Worm (Caenorhabditis elegans): Measurements from ENCODE around the gene oma-1.

Gene oma-1

DNA sequence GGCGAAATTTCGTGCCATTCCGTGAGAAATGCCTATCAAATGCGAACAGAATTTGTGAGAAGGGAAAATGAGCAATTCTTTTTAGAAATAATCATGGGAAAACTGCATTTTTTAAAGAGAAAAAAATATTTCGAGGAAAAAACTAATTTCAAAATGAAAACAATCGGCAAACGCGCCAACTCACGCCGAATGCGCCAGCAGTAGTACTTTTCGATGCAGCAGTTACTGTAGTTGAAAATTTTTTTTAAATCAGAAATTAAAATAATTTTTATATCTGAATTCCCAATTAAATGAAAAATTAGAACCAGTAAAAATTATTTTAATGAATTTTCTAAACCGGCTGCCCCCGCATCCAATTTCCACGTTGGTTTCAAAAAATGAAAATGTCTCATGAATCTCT, 34.6 kb downstream of the oma-1 start:
- TF ChIP-seq hmg-1.1 (GFP tag; IDR thresholded peaks at IDR 0.05) (no peak), nhr-237 (tag; optimal IDR thresholded peaks at IDR 0.05) (no peak), snpc-1.2 (GFP tag; IDR thresholded peaks at IDR 0.05) (peak; percentile 53; the same call in 1 of the 2 replicates), arid-1 (GFP tag; conservative IDR thresholded peaks at IDR 0.05) (no peak)

DNA sequence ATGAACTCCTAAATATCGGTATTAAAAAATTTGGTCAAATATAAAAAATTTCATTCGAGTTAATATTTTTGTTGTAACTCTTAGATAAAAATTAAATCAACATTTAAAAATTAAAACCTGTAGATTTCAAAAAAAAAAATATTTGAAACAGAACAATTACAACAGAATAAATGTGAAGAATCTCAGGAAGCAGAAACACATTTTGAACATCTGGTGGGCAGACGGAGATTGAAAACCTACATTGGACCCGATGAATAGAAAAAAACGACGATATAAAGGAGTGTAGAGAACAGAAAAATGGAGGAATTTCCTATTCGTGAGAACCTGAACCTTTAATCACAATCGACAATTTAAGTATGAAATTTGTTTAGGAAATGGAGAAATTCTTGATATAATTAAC, 35.4 kb downstream of the oma-1 start:
- TF ChIP-seq ZK546.5 (tag; optimal IDR thresholded peaks at IDR 0.05) (no peak), Y105C5A.15 (GFP tag; IDR thresholded peaks at IDR 0.05) (no peak), Y48G9A.11 (GFP tag; IDR thresholded peaks at IDR 0.05) (no peak), D1046.2 (GFP tag; IDR thresholded peaks at IDR 0.05) (no peak), fos-1 (tag; optimal IDR thresholded peaks at IDR 0.05) (no peak), unc-62 (GFP tag; optimal IDR thresholded peaks at IDR 0.05 in 1 of 2) (no peak), unc-62 (tag; optimal IDR thresholded peaks at IDR 0.05) (no peak), ZK337.2 (GFP tag; IDR thresholded peaks at IDR 0.05) (no peak), lir-3 (tag; optimal IDR thresholded peaks at IDR 0.05) (no peak), madf-5 (GFP tag; IDR thresholded peaks at IDR 0.05) (no peak), lin-39 (tag; optimal IDR thresholded peaks at IDR 0.05) (no peak), F10B5.3 (tag; optimal IDR thresholded peaks at IDR 0.05) (no peak), vab-7 (GFP tag; IDR thresholded peaks at IDR 0.05) (no peak), pqm-1 (tag; optimal IDR thresholded peaks at IDR 0.05) (no peak), nhr-11 (tag; optimal IDR thresholded peaks at IDR 0.05) (no peak)

DNA sequence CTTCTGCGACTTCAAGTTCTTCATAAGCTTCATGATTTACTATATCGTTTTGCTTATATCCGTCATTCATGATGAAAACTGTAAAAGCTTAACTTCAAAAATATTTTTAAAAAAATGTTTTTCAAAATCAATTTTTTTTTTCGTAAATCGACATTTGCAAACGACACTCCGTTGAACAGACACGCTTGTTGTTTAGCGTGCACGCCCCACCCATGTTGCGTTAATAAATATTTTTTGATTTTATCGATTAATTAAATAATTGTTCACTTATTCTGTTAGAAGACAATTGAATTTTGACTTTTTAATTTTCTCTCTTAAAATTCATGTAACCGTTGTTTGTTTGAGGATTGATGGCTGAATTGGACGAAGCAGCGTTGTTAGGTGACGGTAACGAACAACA, 37.2 kb downstream of the oma-1 start, which contains the start of the genes D1046.2 and cfim-2:
Gene D1046.2 (minus strand): TSS at position 78 of the 400 bp plus-strand sequence.
Gene cfim-2 (plus strand): TSS at position 335 of the 400 bp plus-strand sequence.
- TF ChIP-seq lsy-2 (tag; optimal IDR thresholded peaks at IDR 0.05) (peak in 1 of 2 experiments; percentile 57), ceh-28 (tag; optimal IDR thresholded peaks at IDR 0.05) (no peak), snpc-4 (tag; optimal IDR thresholded peaks at IDR 0.05) (no peak), Y48G9A.11 (GFP tag; IDR thresholded peaks at IDR 0.05) (no peak), hlh-30 (tag; optimal IDR thresholded peaks at IDR 0.05; ENCODE audit: insufficient read depth) (peak; percentile 26), madf-5 (GFP tag; IDR thresholded peaks at IDR 0.05) (no peak), nhr-10 (tag; optimal IDR thresholded peaks at IDR 0.05) (no peak), nhr-25 (tag; optimal IDR thresholded peaks at IDR 0.05; ENCODE audit: borderline replicate concordance, insufficient read depth) (no peak), dve-1 (tag; optimal IDR thresholded peaks at IDR 0.05; ENCODE audit: insufficient read depth) (peak; percentile 12), lin-13 (GFP tag; optimal IDR thresholded peaks at IDR 0.05) (no peak), dmd-8 (GFP tag; IDR thresholded peaks at IDR 0.05) (no peak), mes-2 (tag; optimal IDR thresholded peaks at IDR 0.05; ENCODE audit: poor library complexity, severe bottlenecking) (peak; percentile 38), arid-1 (GFP tag; conservative IDR thresholded peaks at IDR 0.05) (no peak), T20F7.1 (GFP tag; optimal IDR thresholded peaks at IDR 0.05) (peak; percentile 97), snpc-1.2 (GFP tag; IDR thresholded peaks at IDR 0.05) (no peak), hlh-11 (tag; optimal IDR thresholded peaks at IDR 0.05) (no peak), D1046.2 (GFP tag; IDR thresholded peaks at IDR 0.05) (no peak)

DNA sequence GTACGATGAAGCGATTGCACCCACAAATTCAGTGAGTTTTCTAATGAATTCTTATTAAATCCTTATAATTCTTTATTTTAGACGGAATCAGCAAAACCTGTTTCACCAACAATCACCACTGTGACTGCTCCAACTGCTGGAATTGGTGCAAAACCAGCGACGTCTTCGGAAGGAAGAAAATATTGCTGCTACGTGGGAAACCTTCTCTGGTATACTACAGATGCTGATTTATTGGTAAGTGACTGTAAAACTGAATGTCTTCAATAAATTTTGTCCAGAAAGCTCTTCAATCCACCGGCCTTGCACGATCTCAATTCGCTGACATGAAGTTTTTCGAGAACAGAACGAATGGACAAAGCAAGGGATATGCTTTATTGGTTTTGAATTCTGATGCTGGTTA, 37.7 kb downstream of the oma-1 start:
- TF ChIP-seq aha-1 (tag) (peak; percentile 90), D1046.2 (GFP tag; IDR thresholded peaks at IDR 0.05) (0 out of 2 replicates have a peak, but pooled peaks have one; percentile 55), lin-29 (GFP tag; IDR thresholded peaks at IDR 0.05) (no peak)

DNA sequence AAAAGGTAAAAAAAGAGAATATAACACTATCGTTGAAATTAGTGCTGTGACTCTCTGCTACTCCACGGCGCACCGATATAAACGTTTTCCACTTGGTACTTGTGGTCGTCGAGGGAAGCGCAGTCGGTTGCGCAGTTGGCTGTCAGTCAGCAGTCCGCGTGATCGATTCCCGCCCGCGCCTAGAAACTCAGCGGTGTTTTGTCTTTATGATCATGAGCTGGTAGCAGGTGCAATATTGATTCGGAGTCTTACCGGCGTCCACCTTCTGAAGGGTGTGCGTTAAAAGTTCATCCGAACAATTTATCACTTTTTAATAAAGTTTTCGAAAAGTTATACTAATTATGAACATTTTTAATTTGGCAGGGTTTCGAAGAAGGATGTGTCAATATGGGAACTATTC, 38.3 kb downstream of the oma-1 start:
- TF ChIP-seq nhr-42 (GFP tag; IDR thresholded peaks at IDR 0.05) = peak; percentile 77; the same call in 1 of the 2 replicates
- TF ChIP-seq mdt-29 (GFP tag; IDR thresholded peaks at IDR 0.05) = 0 out of 2 replicates have a peak, but pooled peaks have one; percentile 41
- peak; percentile 87 for TF ChIP-seq unc-130 (GFP tag; optimal IDR thresholded peaks at IDR 0.05)
- 0 out of 2 replicates have a peak, but pooled peaks have one; percentile 9 for TF ChIP-seq daf-19 (GFP tag; conservative IDR thresholded peaks at IDR 0.05)
- TF ChIP-seq pha-4 (GFP tag; IDR thresholded peaks at IDR 0.05) = peak; percentile 96
- no peak for TF ChIP-seq pha-4 (tag; optimal IDR thresholded peaks at IDR 0.05)
- TF ChIP-seq hmg-1.1 (GFP tag; IDR thresholded peaks at IDR 0.05) = peak; percentile 84
- TF ChIP-seq mdl-1 (tag; optimal IDR thresholded peaks at IDR 0.05) = peak in 1 of 2 experiments; percentile 6
- TF ChIP-seq unc-39 (tag; optimal IDR thresholded peaks at IDR 0.05) = no peak
- peak; percentile 83 for TF ChIP-seq spr-3 (GFP tag; optimal IDR thresholded peaks at IDR 0.05)
- peak; percentile 88 for TF ChIP-seq php-3 (GFP tag; IDR thresholded peaks at IDR 0.05)
- peak; percentile 76 to 82 for TF ChIP-seq madf-5 (GFP tag; IDR thresholded peaks at IDR 0.05)
- peak; percentile 25 for TF ChIP-seq pqm-1 (tag; optimal IDR thresholded peaks at IDR 0.05)
- peak; percentile 82 for TF ChIP-seq rbr-2 (tag; optimal IDR thresholded peaks at IDR 0.05)
- no peak for TF ChIP-seq fos-1 (tag; optimal IDR thresholded peaks at IDR 0.05)
- peak; percentile 88 for TF ChIP-seq sdz-12 (GFP tag; optimal IDR thresholded peaks at IDR 0.05)
